Worm (Caenorhabditis elegans) whole organism, L4/young adult: ENCODE data around the gene gst-23.

Experiments used
- dao-5 ChIP-seq: sonication (generic microtip); optimal IDR thresholded peaks from 2 replicates; lab custom pipeline; 2016; ENCODE audit warnings: missing genotype, missing genetic modification characterization, moderate library complexity, missing compliant biosample characterization
- him-1 ChIP-seq: sonication (generic microtip); optimal IDR thresholded peaks from 2 replicates; lab custom pipeline; 2016; ENCODE audit warnings: missing genotype, missing genetic modification reagents, missing genetic modification characterization, missing compliant biosample characterization

DNA sequence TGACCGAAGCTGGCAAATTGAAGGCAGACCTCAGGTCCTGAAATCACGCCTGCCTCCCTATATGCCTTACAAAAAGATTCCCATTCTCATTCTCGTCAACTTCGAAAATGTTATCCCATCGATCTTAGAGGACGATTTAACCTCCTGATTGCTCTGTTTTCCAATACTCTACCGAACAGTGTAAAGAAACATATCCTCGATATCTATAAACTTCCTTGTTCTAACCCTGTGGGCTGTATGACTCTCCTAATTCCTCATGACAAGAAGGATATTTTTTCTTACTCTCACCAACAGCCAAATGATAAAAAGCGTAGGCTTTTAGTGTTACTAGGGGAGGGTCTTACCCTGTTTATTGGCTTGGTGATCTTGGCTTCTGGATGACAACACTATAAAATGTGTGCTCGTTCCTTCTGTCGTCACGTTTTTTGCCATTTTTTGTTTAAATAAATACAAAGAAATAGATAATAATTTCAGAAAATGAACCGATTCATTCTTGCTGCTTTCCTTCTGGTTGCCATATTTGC, 30.6 kb downstream of the gst-23 start, which contains the start of gene T28A11.4:
- TF ChIP-seq him-1 (no peak), dao-5 (tag; lab: Kevin White, UChicago) (no peak)
